Worm (Caenorhabditis elegans): ENCODE measurements around the gene C08F11.12.
"Not testable (repeated sequence)": the region's sequence is repeated elsewhere in the genome, so short reads cannot be mapped to it uniquely, and the experiment has no call there.

Gene C08F11.12

DNA sequence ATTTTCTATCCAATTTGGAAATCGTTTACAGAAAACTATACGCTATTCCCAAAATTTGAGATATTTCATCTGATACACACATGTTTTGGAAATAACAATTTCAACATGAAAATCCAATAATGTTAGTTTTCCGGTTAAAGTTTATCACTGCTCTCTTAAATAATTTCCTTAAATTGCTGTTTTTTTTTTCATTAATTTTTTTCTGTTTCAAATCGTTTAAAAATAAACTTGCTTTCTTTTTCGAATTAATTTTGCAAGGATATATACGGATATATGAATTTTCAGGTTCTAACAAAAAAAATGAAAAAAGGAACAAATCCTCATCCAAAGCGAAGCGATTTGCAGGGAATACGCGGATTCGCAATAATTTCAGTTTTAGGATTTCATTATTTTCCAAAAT lies 22.2 kb upstream of the C08F11.12 start, which contains the start of gene oac-48:
Gene oac-48, plus strand, starts transcription at position 301 of the 400 bp plus-strand sequence.
- TF ChIP-seq Y53F4B.3 (GFP tag; IDR thresholded peaks at IDR 0.05) (no peak), egl-44 (GFP tag; IDR thresholded peaks at IDR 0.05) (no peak), Y79H2A.3 (GFP tag; conservative IDR thresholded peaks at IDR 0.05) (no peak), xnd-1 (tag; optimal IDR thresholded peaks at IDR 0.05) (no peak), mxl-1 (tag; optimal IDR thresholded peaks at IDR 0.05) (no peak), ama-1 (optimal IDR thresholded peaks at IDR 0.05) (no peak), ama-1 (GFP tag; optimal IDR thresholded peaks at IDR 0.05) (no peak), mcd-1 (GFP tag; IDR thresholded peaks at IDR 0.05) (no peak), let-526 (GFP tag; IDR thresholded peaks at IDR 0.05) (no peak), rcor-1 (GFP tag; IDR thresholded peaks at IDR 0.05) (no peak), lin-40 (tag; optimal IDR thresholded peaks at IDR 0.05) (no peak), tlf-1 (GFP tag; optimal IDR thresholded peaks at IDR 0.05) (no peak), lin-26 (GFP tag; IDR thresholded peaks at IDR 0.05) (no peak)

DNA sequence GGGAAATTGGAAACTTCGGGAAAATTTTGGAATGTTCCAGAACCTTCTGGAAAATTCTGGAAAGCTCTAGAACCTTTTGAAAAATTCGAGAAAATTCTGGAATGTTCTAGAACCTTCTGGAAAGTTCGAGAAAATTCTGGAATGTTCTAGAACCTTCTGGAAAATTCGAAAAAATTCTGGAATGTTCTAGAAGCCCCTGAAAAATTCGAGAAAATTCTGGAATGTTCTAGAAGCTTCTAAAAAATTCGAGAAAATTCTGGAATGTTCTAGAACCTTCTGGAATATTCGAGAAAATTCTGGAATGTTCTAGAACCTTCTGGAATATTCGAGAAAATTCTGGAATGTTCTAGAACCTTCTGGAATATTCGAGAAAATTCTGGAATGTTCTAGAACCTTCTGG lies 16.7 kb upstream of the C08F11.12 start:
- TF ChIP-seq ceh-100 (GFP tag; IDR thresholded peaks at IDR 0.05) (0 out of 2 replicates have a peak, but pooled peaks have one; percentile 27), hsf-1 (GFP tag; IDR thresholded peaks at IDR 0.05) (peak; percentile 98), Y56A3A.18 (GFP tag; IDR thresholded peaks at IDR 0.05) (0 out of 2 replicates have a peak, but pooled peaks have one; percentile 69), egrh-3 (GFP tag; IDR thresholded peaks at IDR 0.05) (peak; percentile 45), Y79H2A.3 (GFP tag; conservative IDR thresholded peaks at IDR 0.05) (peak; percentile 58; the same call in 1 of the 2 replicates), ztf-25 (GFP tag; IDR thresholded peaks at IDR 0.05) (0 out of 2 replicates have a peak, but pooled peaks have one; percentile 43), snpc-4 (tag; optimal IDR thresholded peaks at IDR 0.05) (peak in 1 of 4 experiments; percentile 51), mel-28 (tag; optimal IDR thresholded peaks at IDR 0.05; ENCODE audit: borderline replicate concordance) (peak; percentile 67), ekl-4 (GFP tag; IDR thresholded peaks at IDR 0.05) (peak; percentile 76), rpc-1 (optimal IDR thresholded peaks at IDR 0.05) (peak; percentile 37), madf-6 (GFP tag; IDR thresholded peaks at IDR 0.05) (peak; percentile 61; the same call in 1 of the 2 replicates), ceh-40 (GFP tag; IDR thresholded peaks at IDR 0.05) (0 out of 2 replicates have a peak, but pooled peaks have one; percentile 21), Y53F4B.3 (GFP tag; IDR thresholded peaks at IDR 0.05) (peak; percentile 32; the same call in 1 of the 2 replicates), attf-6 (GFP tag; IDR thresholded peaks at IDR 0.05) (0 out of 2 replicates have a peak, but pooled peaks have one; percentile 67)
- not testable (repeated sequence) for TF ChIP-seq snpc-4 (GFP tag; optimal IDR thresholded peaks at IDR 0.05); rpc-1 (tag; optimal IDR thresholded peaks at IDR 0.05)

DNA sequence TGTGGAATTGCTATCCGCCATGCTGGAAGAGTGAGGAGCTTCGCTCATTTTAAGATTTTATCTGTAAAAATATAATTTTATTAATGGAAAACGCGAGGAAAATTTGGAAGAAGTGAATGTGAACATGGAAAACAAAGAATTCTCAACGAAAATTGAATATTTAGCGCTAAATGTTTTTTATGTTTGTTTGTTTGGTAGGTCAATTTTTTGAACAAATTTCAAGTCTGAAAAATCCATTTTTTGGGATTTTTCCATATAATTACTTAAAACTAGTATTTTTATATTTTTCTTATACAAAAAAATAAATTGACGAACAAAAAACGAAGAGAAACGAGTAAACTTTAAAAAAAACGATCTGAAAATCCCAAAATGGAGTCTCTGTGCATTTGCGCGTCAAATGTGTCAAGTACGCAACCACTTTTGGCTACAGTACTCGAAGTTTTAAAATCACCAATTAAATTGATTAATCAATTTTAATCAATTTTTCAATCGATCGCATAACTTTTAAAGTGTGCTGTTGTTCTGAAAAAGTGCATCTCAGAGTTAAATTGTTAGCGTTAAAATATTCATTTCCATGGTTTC lies 15.6 kb upstream of the C08F11.12 start, which contains the start of gene fbxa-215:
Gene fbxa-215, minus strand, starts transcription at position 61 of the 582 bp plus-strand sequence.
- TF ChIP-seq xnd-1 (tag; optimal IDR thresholded peaks at IDR 0.05) (peak; percentile 47), madf-8 (GFP tag; conservative IDR thresholded peaks at IDR 0.05) (peak; percentile 65), dpl-1 (GFP tag; optimal IDR thresholded peaks at IDR 0.05) (peak; percentile 19), zfh-2 (GFP tag; conservative IDR thresholded peaks at IDR 0.05) (no peak), efl-1 (GFP tag; optimal IDR thresholded peaks at IDR 0.05) (peak; percentile 58), snpc-4 (GFP tag; optimal IDR thresholded peaks at IDR 0.05) (peak; percentile 57), snpc-4 (tag; optimal IDR thresholded peaks at IDR 0.05) (peak in 3 of 4 experiments; percentile 62 to 88 (median 82)), F22D6.2 (tag; optimal IDR thresholded peaks at IDR 0.05) (no peak), tbx-9 (tag; optimal IDR thresholded peaks at IDR 0.05; ENCODE audit: borderline replicate concordance) (no peak), ZK185.1 (tag; optimal IDR thresholded peaks at IDR 0.05; ENCODE audit: poor library complexity, severe bottlenecking) (no peak), ets-4 (GFP tag; optimal IDR thresholded peaks at IDR 0.05) (no peak), C17E4.6 (GFP tag; IDR thresholded peaks at IDR 0.05) (no peak), mcd-1 (GFP tag; IDR thresholded peaks at IDR 0.05) (no peak), let-607 (tag; optimal IDR thresholded peaks at IDR 0.05) (no peak), lir-1 (GFP tag; conservative IDR thresholded peaks at IDR 0.05) (no peak), lsl-1 (GFP tag; optimal IDR thresholded peaks at IDR 0.05) (peak; percentile 52), madf-6 (GFP tag; IDR thresholded peaks at IDR 0.05) (peak; percentile 75), snpc-1.3 (tag; optimal IDR thresholded peaks at IDR 0.05; ENCODE audit: insufficient read depth) (no peak), Y53G8AR.9 (GFP tag; conservative IDR thresholded peaks at IDR 0.05) (no peak)

Measured in whole organism, young adult.